Worm (Caenorhabditis elegans) whole organism, late embryonic: ENCODE data around the gene Y32B12C.1.

ENCODE experiments used
- C08G9.2 ChIP-seq: sonication (generic microtip); optimal IDR thresholded peaks from 2 replicates; lab custom pipeline; 2016; ENCODE audit warnings: mild to moderate bottlenecking, missing genetic modification characterization, moderate library complexity, missing compliant biosample characterization
- C38D4.7 ChIP-seq: fragments of 200-800 bp; sonication (Bioruptor generic); optimal IDR thresholded peaks from 2 replicates; lab custom pipeline; 2018; ENCODE audit warnings: mild to moderate bottlenecking, missing genetic modification characterization, moderate library complexity, missing compliant biosample characterization
- F13H6.1 ChIP-seq: sonication (generic microtip); optimal IDR thresholded peaks from 2 replicates; lab custom pipeline; 2016; ENCODE audit warnings: missing genetic modification characterization, missing compliant biosample characterization
- K02D7.2 ChIP-seq: sonication (generic microtip); optimal IDR thresholded peaks from 2 replicates; lab custom pipeline; 2017; ENCODE audit warnings: mild to moderate bottlenecking, missing genetic modification characterization, missing compliant biosample characterization
- K09A11.1 ChIP-seq: sonication (generic microtip); optimal IDR thresholded peaks from 2 replicates; lab custom pipeline; 2017; ENCODE audit warnings: antibody characterized with exemption, mild to moderate bottlenecking, missing genetic modification characterization, missing compliant biosample characterization; ENCODE audit not compliant: insufficient read depth
- Y22D7AL.16 ChIP-seq: sonication (generic microtip); optimal IDR thresholded peaks from 2 replicates; lab custom pipeline; 2016; ENCODE audit warnings: missing genetic modification characterization, missing compliant biosample characterization
- ahr-1 ChIP-seq: sonication (generic microtip); optimal IDR thresholded peaks from 2 replicates; lab custom pipeline; 2016; ENCODE audit warnings: missing genetic modification characterization, missing compliant biosample characterization
- ama-1 ChIP-seq: fragments of 150-350 bp; optimal IDR thresholded peaks from 2 replicates; lab custom pipeline; 2014
- ceh-14 ChIP-seq: sonication (generic microtip); optimal IDR thresholded peaks from 2 replicates; lab custom pipeline; 2016; ENCODE audit warnings: missing genotype, missing genetic modification characterization, missing compliant biosample characterization
- ceh-19 ChIP-seq: fragments of 200-800 bp; sonication (Bioruptor generic); optimal IDR thresholded peaks from 2 replicates; lab custom pipeline; 2018; ENCODE audit warnings: mild to moderate bottlenecking, missing genetic modification characterization, missing compliant biosample characterization
- ceh-22 ChIP-seq: sonication (generic microtip); optimal IDR thresholded peaks from 2 replicates; lab custom pipeline; 2017; ENCODE audit warnings: missing biosample characterization, missing genetic modification characterization
- ceh-24 ChIP-seq: sonication (generic microtip); optimal IDR thresholded peaks from 2 replicates; lab custom pipeline; 2016; ENCODE audit warnings: mild to moderate bottlenecking, missing genetic modification characterization, missing compliant biosample characterization
- ceh-34 ChIP-seq: sonication (generic microtip); optimal IDR thresholded peaks from 2 replicates; lab custom pipeline; 2016; ENCODE audit warnings: mild to moderate bottlenecking, missing genetic modification characterization, missing compliant biosample characterization
- ceh-45 ChIP-seq: fragments of 200-800 bp; sonication (Bioruptor generic); IDR thresholded peaks from 2 replicates; pipeline ENCODE4 v1.3.6; 2022; ENCODE audit warnings: missing genetic modification reagents, missing genetic modification characterization, missing compliant biosample characterization
- ceh-6 ChIP-seq: fragments of 200-800 bp; sonication (Bioruptor generic); optimal IDR thresholded peaks from 2 replicates; lab custom pipeline; 2018; ENCODE audit warnings: mild to moderate bottlenecking, missing genetic modification characterization, missing compliant biosample characterization
- ceh-9 ChIP-seq: sonication (generic microtip); optimal IDR thresholded peaks from 2 replicates; lab custom pipeline; 2016; ENCODE audit warnings: mild to moderate bottlenecking, missing genetic modification characterization, inconsistent platforms, missing compliant biosample characterization
- dve-1 ChIP-seq: sonication (generic microtip); optimal IDR thresholded peaks from 2 replicates; lab custom pipeline; 2017; ENCODE audit warnings: antibody characterized with exemption, mild to moderate bottlenecking, missing genetic modification characterization, missing compliant biosample characterization
- elt-2 ChIP-seq: sonication (generic microtip); optimal IDR thresholded peaks from 2 replicates; lab custom pipeline; 2016; ENCODE audit warnings: missing genetic modification reagents, missing genetic modification characterization, missing compliant biosample characterization
- ets-4 ChIP-seq: sonication (generic microtip); optimal IDR thresholded peaks from 2 replicates; lab custom pipeline; 2016; ENCODE audit warnings: missing genetic modification characterization, missing compliant biosample characterization
- eyg-1 ChIP-seq: sonication (generic microtip); optimal IDR thresholded peaks from 2 replicates; lab custom pipeline; 2016; ENCODE audit warnings: missing genotype, missing genetic modification characterization, missing compliant biosample characterization
- fkh-10 ChIP-seq: fragments of 150-350 bp; optimal IDR thresholded peaks from 2 replicates; lab custom pipeline; 2014; ENCODE audit warnings: missing biosample characterization, missing genetic modification reagents, missing genetic modification characterization
- fkh-6 ChIP-seq: sonication (generic microtip); optimal IDR thresholded peaks from 2 replicates; lab custom pipeline; 2016; ENCODE audit warnings: missing genetic modification characterization, missing compliant biosample characterization
- gmeb-2 ChIP-seq: sonication (generic microtip); optimal IDR thresholded peaks from 2 replicates; lab custom pipeline; 2016; ENCODE audit warnings: missing genetic modification characterization, inconsistent platforms, missing compliant biosample characterization
- hlh-13 ChIP-seq: fragments of 200-800 bp; sonication (Bioruptor generic); optimal IDR thresholded peaks from 2 replicates; lab custom pipeline; 2018; ENCODE audit warnings: mild to moderate bottlenecking, missing genetic modification characterization, missing compliant biosample characterization
- hlh-15 ChIP-seq: sonication (generic microtip); optimal IDR thresholded peaks from 2 replicates; lab custom pipeline; 2016; ENCODE audit warnings: missing genetic modification characterization, missing compliant biosample characterization
- hlh-30 ChIP-seq: sonication (generic microtip); optimal IDR thresholded peaks from 2 replicates; lab custom pipeline; 2017; ENCODE audit warnings: antibody characterized with exemption, missing genetic modification characterization, missing compliant biosample characterization; ENCODE audit not compliant: insufficient read depth
- hlh-8 ChIP-seq: sonication (generic microtip); optimal IDR thresholded peaks from 2 replicates; lab custom pipeline; 2016; ENCODE audit warnings: missing genotype, missing genetic modification characterization, missing compliant biosample characterization
- lim-6 ChIP-seq: sonication (generic microtip); optimal IDR thresholded peaks from 2 replicates; lab custom pipeline; 2016; ENCODE audit warnings: missing genetic modification characterization, missing compliant biosample characterization
- lin-11 ChIP-seq: fragments of 200-800 bp; sonication (Bioruptor generic); optimal IDR thresholded peaks from 2 replicates; lab custom pipeline; 2018; ENCODE audit warnings: mild to moderate bottlenecking, missing genetic modification characterization, missing compliant biosample characterization
- madf-2 ChIP-seq: sonication (generic microtip); optimal IDR thresholded peaks from 2 replicates; lab custom pipeline; 2017; ENCODE audit warnings: missing genetic modification characterization, missing compliant biosample characterization
- nhr-11 ChIP-seq: fragments of 150-350 bp; optimal IDR thresholded peaks from 2 replicates; lab custom pipeline; 2014; ENCODE audit warnings: missing biosample characterization, missing genetic modification characterization
- nhr-232 ChIP-seq: sonication (generic microtip); optimal IDR thresholded peaks from 2 replicates; lab custom pipeline; 2016; ENCODE audit warnings: missing genetic modification characterization, missing compliant biosample characterization
- odd-2 ChIP-seq: sonication (generic microtip); optimal IDR thresholded peaks from 2 replicates; lab custom pipeline; 2017; ENCODE audit warnings: antibody characterized with exemption, mild to moderate bottlenecking, missing genetic modification characterization, missing compliant biosample characterization
- pag-3 ChIP-seq: sonication (generic microtip); optimal IDR thresholded peaks from 2 replicates; lab custom pipeline; 2016; ENCODE audit warnings: missing compliant biosample characterization, missing genetic modification characterization, borderline replicate concordance
- pat-9 ChIP-seq: fragments of 200-800 bp; sonication (Bioruptor generic); optimal IDR thresholded peaks from 2 replicates; lab custom pipeline; 2018; ENCODE audit warnings: mild to moderate bottlenecking, missing genetic modification characterization, moderate library complexity, missing compliant biosample characterization
- pax-1 ChIP-seq: fragments of 150-350 bp; optimal IDR thresholded peaks from 2 replicates; lab custom pipeline; 2014; ENCODE audit warnings: missing biosample characterization, missing genetic modification characterization
- pha-2 ChIP-seq: sonication (generic microtip); optimal IDR thresholded peaks from 2 replicates; lab custom pipeline; 2017; ENCODE audit warnings: mild to moderate bottlenecking, missing genetic modification characterization, missing compliant biosample characterization
- pqm-1 ChIP-seq: sonication (generic microtip); optimal IDR thresholded peaks from 2 replicates; lab custom pipeline; 2016; ENCODE audit warnings: missing genetic modification characterization, missing compliant biosample characterization
- pros-1 ChIP-seq: fragments of 150-350 bp; optimal IDR thresholded peaks from 2 replicates; lab custom pipeline; 2014; ENCODE audit warnings: missing biosample characterization, missing genetic modification reagents, missing genetic modification characterization
- sox-2 ChIP-seq: fragments of 200-800 bp; sonication (Bioruptor generic); IDR thresholded peaks from 2 replicates; pipeline ENCODE4 v1.3.6; 2022; ENCODE audit warnings: missing genetic modification reagents, missing genetic modification characterization, missing compliant biosample characterization
- syd-9 ChIP-seq: sonication (generic microtip); optimal IDR thresholded peaks from 2 replicates; lab custom pipeline; 2016; ENCODE audit warnings: mild to moderate bottlenecking, missing genetic modification characterization, moderate library complexity, missing compliant biosample characterization
- tbx-7 ChIP-seq: sonication (generic microtip); optimal IDR thresholded peaks from 2 replicates; lab custom pipeline; 2016; ENCODE audit warnings: missing genotype, missing genetic modification characterization, missing compliant biosample characterization
- ttx-3 ChIP-seq: sonication (generic microtip); optimal IDR thresholded peaks from 2 replicates; lab custom pipeline; 2016; ENCODE audit warnings: missing genetic modification reagents, missing genetic modification characterization, missing compliant biosample characterization
- unc-42 ChIP-seq: sonication (generic microtip); optimal IDR thresholded peaks from 2 replicates; lab custom pipeline; 2016; ENCODE audit warnings: missing genotype, missing genetic modification characterization, missing compliant biosample characterization
- unc-86 ChIP-seq: sonication (generic microtip); optimal IDR thresholded peaks from 2 replicates; lab custom pipeline; 2016; ENCODE audit warnings: missing genetic modification characterization, missing compliant biosample characterization
- zip-5 ChIP-seq: sonication (generic microtip); optimal IDR thresholded peaks from 2 replicates; lab custom pipeline; 2016; ENCODE audit warnings: missing genetic modification characterization, missing compliant biosample characterization
- ztf-16 ChIP-seq: sonication (generic microtip); optimal IDR thresholded peaks from 2 replicates; lab custom pipeline; 2017; ENCODE audit warnings: missing genetic modification characterization, missing compliant biosample characterization

The Y32B12C.1 gene

DNA sequence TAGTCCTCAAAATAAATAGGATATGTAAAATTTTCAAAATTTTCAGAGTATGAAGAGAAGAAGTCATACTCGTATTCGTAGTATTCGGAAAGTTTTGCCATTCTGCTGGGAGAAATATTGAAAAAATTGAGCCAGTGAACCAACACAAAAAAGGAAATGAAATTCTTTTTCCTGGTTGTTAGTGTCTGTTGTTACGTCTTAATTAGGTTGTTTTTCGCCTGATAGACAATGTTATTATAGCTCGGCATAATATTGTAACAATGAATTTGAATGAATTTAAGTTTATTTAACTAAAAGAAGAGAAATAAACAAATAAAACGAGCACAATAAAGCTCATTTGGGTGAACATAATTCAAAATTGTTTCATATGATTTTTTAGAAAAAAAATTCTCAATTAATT, 18.0 kb upstream of the Y32B12C.1 start, which contains the start of gene srw-73:
TSS of gene srw-73 (minus strand) at position 101 of the 400 bp plus-strand sequence.
- TF ChIP-seq C38D4.7 (GFP tag; lab: Kevin White, UChicago): no peak
- no peak for TF ChIP-seq zip-5
- no peak for TF ChIP-seq odd-2 (tag; lab: Kevin White, UChicago)
- TF ChIP-seq hlh-15 (tag; lab: Kevin White, UChicago): no peak
- TF ChIP-seq pax-1 (tag; lab: Kevin White, UChicago): no peak
- TF ChIP-seq madf-2 (tag; lab: Kevin White, UChicago): no peak
- TF ChIP-seq ceh-22 (tag; lab: Kevin White, UChicago): no peak
- TF ChIP-seq ceh-19 (GFP tag; lab: Kevin White, UChicago): no peak
- TF ChIP-seq ahr-1 (tag; lab: Kevin White, UChicago): no peak

- TF ChIP-seq ttx-3: no peak
- no peak for TF ChIP-seq pag-3 (tag; lab: Kevin White, UChicago)
- TF ChIP-seq ama-1 (lab: Kevin White, UChicago): no peak
- no peak for TF ChIP-seq nhr-11 (tag; lab: Kevin White, UChicago)
- TF ChIP-seq ztf-16 (tag; lab: Kevin White, UChicago): no peak
- no peak for TF ChIP-seq pha-2 (tag; lab: Kevin White, UChicago)
- TF ChIP-seq hlh-30 (tag; lab: Kevin White, UChicago): no peak
- TF ChIP-seq ceh-6 (GFP tag; lab: Kevin White, UChicago): no peak
- TF ChIP-seq ceh-9: no peak
- TF ChIP-seq F13H6.1 (tag; lab: Kevin White, UChicago): no peak
- no peak for TF ChIP-seq nhr-232 (tag; lab: Kevin White, UChicago)
- TF ChIP-seq hlh-8: no peak
These were observed 16.9 kb upstream of the Y32B12C.1 start for ce11 chrV:16589488-16589887.

- TF ChIP-seq ceh-45 (GFP tag; lab: Robert Waterston, UW): no peak
- peak; percentile 70 for TF ChIP-seq C38D4.7 (GFP tag; lab: Kevin White, UChicago)
- TF ChIP-seq ceh-19 (GFP tag; lab: Kevin White, UChicago): peak; percentile 79
- peak; percentile 71 for TF ChIP-seq gmeb-2 (tag; lab: Kevin White, UChicago)
- peak; percentile 68 for TF ChIP-seq ceh-34 (tag; lab: Kevin White, UChicago)
- peak; percentile 56 for TF ChIP-seq pat-9
- TF ChIP-seq ets-4 (tag; lab: Kevin White, UChicago): no peak
- no peak for TF ChIP-seq fkh-10 (GFP tag; lab: Kevin White, UChicago)
- no peak for TF ChIP-seq Y22D7AL.16
- TF ChIP-seq pax-1 (tag; lab: Kevin White, UChicago): no peak
- peak; percentile 49 for TF ChIP-seq hlh-15 (tag; lab: Kevin White, UChicago)
- TF ChIP-seq elt-2 (tag; lab: Kevin White, UChicago): peak; percentile 73
- TF ChIP-seq lin-11: peak; percentile 58
- TF ChIP-seq hlh-13: peak; percentile 64
- TF ChIP-seq ceh-24 (tag; lab: Kevin White, UChicago): no peak
- peak; percentile 61 for TF ChIP-seq C08G9.2
- TF ChIP-seq ama-1 (lab: Kevin White, UChicago): no peak
- TF ChIP-seq sox-2: no peak
- peak; percentile 23 for TF ChIP-seq lim-6
- peak; percentile 74 for TF ChIP-seq ceh-14
- peak; percentile 69 for TF ChIP-seq ceh-6 (GFP tag; lab: Kevin White, UChicago)
- no peak for TF ChIP-seq unc-42 (tag; lab: Kevin White, UChicago)
- no peak for TF ChIP-seq tbx-7 (tag; lab: Kevin White, UChicago)
- TF ChIP-seq K02D7.2 (tag; lab: Kevin White, UChicago): peak; percentile 50
- no peak for TF ChIP-seq nhr-11 (tag; lab: Kevin White, UChicago)
- TF ChIP-seq syd-9 (tag; lab: Kevin White, UChicago): peak; percentile 71
- peak; percentile 13 for TF ChIP-seq ceh-9
- TF ChIP-seq pros-1 (tag; lab: Kevin White, UChicago): no peak
- peak; percentile 31 for TF ChIP-seq pqm-1 (tag; lab: Kevin White, UChicago)
- TF ChIP-seq odd-2 (tag; lab: Kevin White, UChicago): no peak
- peak; percentile 67 for TF ChIP-seq fkh-6 (tag; lab: Kevin White, UChicago)
- no peak for TF ChIP-seq eyg-1 (tag; lab: Kevin White, UChicago)
- TF ChIP-seq unc-86 (tag; lab: Kevin White, UChicago): peak; percentile 33
- TF ChIP-seq K09A11.1 (tag; lab: Kevin White, UChicago): peak; percentile 10
- peak; percentile 62 for TF ChIP-seq dve-1 (tag; lab: Kevin White, UChicago)
These were observed 14.2 kb upstream of the Y32B12C.1 start, which contains the start of gene srh-269 for ce11 chrV:16591992-16592798. srh-269 (minus strand) TSS chrV:16592042.
